Worm (Caenorhabditis elegans) whole organism, early embryonic: ENCODE measurements around the gene ocr-2.

Experiments
- B0310.2 ChIP-seq: sonication (generic microtip); optimal IDR thresholded peaks from 2 replicates; lab custom pipeline; 2016; ENCODE audit warnings: mild to moderate bottlenecking, missing genetic modification characterization, missing compliant biosample characterization
- F13C5.2 ChIP-seq: sonication (generic microtip); optimal IDR thresholded peaks from 2 replicates; lab custom pipeline; 2017; ENCODE audit warnings: mild to moderate bottlenecking, missing genetic modification characterization, inconsistent platforms, missing compliant biosample characterization
- aly-1 ChIP-seq: sonication (generic microtip); optimal IDR thresholded peaks from 2 replicates; lab custom pipeline; 2016; ENCODE audit warnings: missing genetic modification characterization, missing compliant biosample characterization
- ama-1 ChIP-seq: fragments of 150-350 bp; optimal IDR thresholded peaks from 2 replicates; lab custom pipeline; 2014
- ceh-13 ChIP-seq: fragments of 200-800 bp; sonication (Bioruptor generic); optimal IDR thresholded peaks from 2 replicates; lab custom pipeline; 2018; ENCODE audit warnings: mild to moderate bottlenecking, missing genetic modification characterization, missing compliant biosample characterization
- ceh-36 ChIP-seq: sonication (generic microtip); optimal IDR thresholded peaks from 2 replicates; lab custom pipeline; 2016; ENCODE audit warnings: missing genetic modification characterization, inconsistent platforms, missing compliant biosample characterization
- ets-7 ChIP-seq: sonication (generic microtip); optimal IDR thresholded peaks from 2 replicates; lab custom pipeline; 2016; ENCODE audit warnings: missing genotype, missing genetic modification characterization, missing compliant biosample characterization
- flt-1 ChIP-seq: fragments of 200-800 bp; sonication (Bioruptor generic); IDR thresholded peaks from 2 replicates; pipeline ENCODE4 v1.3.6; 2022; ENCODE audit warnings: missing genetic modification characterization, missing compliant biosample characterization
- hmbx-1 ChIP-seq: sonication (generic microtip); optimal IDR thresholded peaks from 2 replicates; lab custom pipeline; 2016; ENCODE audit warnings: mild to moderate bottlenecking, missing genetic modification characterization, missing compliant biosample characterization
- hmg-4 ChIP-seq: fragments of 200-800 bp; sonication (Bioruptor generic); optimal IDR thresholded peaks from 2 replicates; lab custom pipeline; 2018; ENCODE audit warnings: mild to moderate bottlenecking, missing genetic modification characterization, missing compliant biosample characterization
- hnd-1 ChIP-seq: sonication (generic microtip); optimal IDR thresholded peaks from 2 replicates; lab custom pipeline; 2016; ENCODE audit warnings: missing genetic modification characterization, missing compliant biosample characterization
- pes-1 ChIP-seq: fragments of 200-800 bp; sonication (Bioruptor generic); IDR thresholded peaks from 2 replicates; pipeline ENCODE4 v1.3.6; 2022; ENCODE audit warnings: missing genetic modification reagents, missing genetic modification characterization, missing compliant biosample characterization
- scrt-1 ChIP-seq: fragments of 200-800 bp; sonication (Bioruptor generic); IDR thresholded peaks from 2 replicates; pipeline ENCODE4 v1.3.6; 2022; ENCODE audit warnings: missing genetic modification characterization, missing compliant biosample characterization
- sea-1 ChIP-seq: fragments of 200-800 bp; sonication (Bioruptor generic); conservative IDR thresholded peaks from 2 replicates; pipeline ENCODE4 v1.3.6; 2022; ENCODE audit warnings: missing genetic modification characterization, missing compliant biosample characterization
- tbx-11 ChIP-seq: fragments of 200-800 bp; sonication (Bioruptor generic); IDR thresholded peaks from 2 replicates; pipeline ENCODE4 v1.3.6; 2022; ENCODE audit warnings: missing genetic modification characterization, missing compliant biosample characterization
- tbx-37 ChIP-seq: fragments of 200-800 bp; sonication (Bioruptor generic); conservative IDR thresholded peaks from 2 replicates; pipeline ENCODE4 v1.3.6; 2022; ENCODE audit warnings: missing genetic modification reagents, missing genetic modification characterization, missing compliant biosample characterization
- tra-4 ChIP-seq: sonication (generic microtip); optimal IDR thresholded peaks from 2 replicates; lab custom pipeline; 2017; ENCODE audit warnings: missing genetic modification characterization, missing compliant biosample characterization

The ocr-2 gene

DNA sequence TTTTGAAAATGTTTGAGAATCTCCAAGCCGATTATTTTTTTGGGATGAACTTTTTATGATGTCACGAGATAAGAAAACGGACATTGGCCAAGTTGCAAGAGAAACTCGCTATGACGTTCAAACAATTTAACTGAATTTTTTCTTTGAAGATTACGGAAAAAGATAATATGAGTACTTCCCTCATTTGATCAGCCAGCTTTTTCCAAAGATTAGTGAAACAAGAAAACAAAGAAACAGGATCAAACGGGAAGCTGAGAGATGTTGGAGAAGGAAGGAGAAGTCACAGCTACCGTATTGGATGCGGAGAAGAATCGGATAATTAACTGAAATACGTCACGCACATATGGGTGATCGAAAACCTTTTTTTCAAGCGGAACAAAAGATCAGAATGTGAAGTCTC, 34.3 kb upstream of the ocr-2 start:
- TF ChIP-seq flt-1 (GFP tag; lab: Robert Waterston, UW) (no peak), sea-1 (GFP tag; lab: Robert Waterston, UW) (no peak), ama-1 (lab: Kevin White, UChicago) (no peak), ceh-36 (tag; lab: Kevin White, UChicago) (no peak), pes-1 (GFP tag; lab: Robert Waterston, UW) (no peak)

DNA sequence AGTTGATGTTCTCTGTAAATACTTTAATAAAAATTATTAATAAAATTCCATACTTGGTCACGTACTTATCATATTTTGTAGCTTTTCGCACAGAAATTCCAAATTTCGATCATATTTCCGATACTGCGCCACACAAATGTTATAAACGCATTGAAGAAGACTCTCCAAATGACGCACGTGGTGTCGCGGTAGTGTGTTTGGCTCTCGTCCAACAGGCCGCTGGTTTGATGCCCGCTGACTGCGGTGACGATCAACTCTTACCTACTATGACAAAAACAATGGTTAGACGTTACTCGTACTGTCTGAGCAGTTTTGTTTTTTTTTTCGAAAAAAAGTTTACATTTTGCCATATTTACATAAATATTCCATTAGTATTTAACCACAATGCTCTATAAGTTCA, 33.0 kb upstream of the ocr-2 start:
- TF ChIP-seq aly-1 (tag; lab: Kevin White, UChicago) (peak; percentile 91), hmg-4 (GFP tag; lab: Kevin White, UChicago) (no peak), tbx-11 (GFP tag; lab: Robert Waterston, UW) (peak; percentile 96), pes-1 (GFP tag; lab: Robert Waterston, UW) (peak; percentile 97), F13C5.2 (tag; lab: Kevin White, UChicago) (peak; percentile 98), ama-1 (lab: Kevin White, UChicago) (no peak), sea-1 (GFP tag; lab: Robert Waterston, UW) (peak; percentile 95), tra-4 (tag; lab: Kevin White, UChicago) (peak; percentile 91), hmbx-1 (tag; lab: Kevin White, UChicago) (peak; percentile 92), scrt-1 (peak; percentile 96; the same call in 1 of the 2 replicates), ceh-13 (GFP tag; lab: Kevin White, UChicago) (peak; percentile 97), hnd-1 (tag; lab: Kevin White, UChicago) (peak; percentile 93), tbx-37 (GFP tag; lab: Robert Waterston, UW) (peak; percentile 95), ceh-36 (tag; lab: Kevin White, UChicago) (peak; percentile 97), flt-1 (GFP tag; lab: Robert Waterston, UW) (peak; percentile 99), B0310.2 (peak; percentile 97), ets-7 (tag; lab: Kevin White, UChicago) (peak; percentile 81)

DNA sequence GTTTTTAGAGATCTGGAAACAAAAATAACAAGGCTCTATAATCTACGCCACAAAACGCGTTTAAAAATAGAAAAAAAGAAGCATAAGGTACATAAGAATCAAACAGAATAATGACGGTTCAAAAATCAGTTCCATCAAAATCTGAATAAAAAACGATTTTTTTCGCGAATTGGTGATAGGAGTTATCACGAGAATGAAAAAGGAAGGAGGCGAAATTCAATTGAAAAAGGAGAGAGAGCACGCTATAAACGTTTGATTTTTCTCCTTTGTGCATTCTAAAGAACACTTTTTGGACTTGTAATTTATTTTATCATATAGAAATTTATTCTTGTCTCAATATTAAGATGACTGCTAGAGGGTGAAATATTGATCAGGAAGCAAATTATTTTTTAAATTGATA, 31.5 kb upstream of the ocr-2 start:
- TF ChIP-seq hnd-1 (tag; lab: Kevin White, UChicago) (no peak), ceh-13 (GFP tag; lab: Kevin White, UChicago) (no peak)

DNA sequence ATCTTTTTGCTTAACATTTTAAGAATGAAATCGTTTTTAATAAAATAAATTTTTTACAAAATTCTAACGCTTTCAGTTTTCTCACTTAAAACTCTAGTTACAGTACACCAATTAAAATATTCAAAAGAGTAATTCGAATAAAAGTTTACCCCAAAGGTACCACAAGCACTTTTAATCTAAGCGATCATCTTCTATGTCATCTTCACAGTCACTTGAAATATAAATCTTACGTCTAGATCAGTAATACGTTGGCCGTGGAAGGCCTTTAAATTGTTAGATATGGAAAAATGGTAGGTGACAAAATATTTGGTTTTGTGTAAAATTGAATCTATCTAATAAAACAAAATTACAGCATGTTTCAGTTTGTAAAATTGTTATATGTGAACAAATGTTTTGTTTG, 27.5 kb upstream of the ocr-2 start:
- TF ChIP-seq flt-1 (GFP tag; lab: Robert Waterston, UW) = no peak
- no peak for TF ChIP-seq hnd-1 (tag; lab: Kevin White, UChicago)
- TF ChIP-seq ets-7 (tag; lab: Kevin White, UChicago) = no peak

DNA sequence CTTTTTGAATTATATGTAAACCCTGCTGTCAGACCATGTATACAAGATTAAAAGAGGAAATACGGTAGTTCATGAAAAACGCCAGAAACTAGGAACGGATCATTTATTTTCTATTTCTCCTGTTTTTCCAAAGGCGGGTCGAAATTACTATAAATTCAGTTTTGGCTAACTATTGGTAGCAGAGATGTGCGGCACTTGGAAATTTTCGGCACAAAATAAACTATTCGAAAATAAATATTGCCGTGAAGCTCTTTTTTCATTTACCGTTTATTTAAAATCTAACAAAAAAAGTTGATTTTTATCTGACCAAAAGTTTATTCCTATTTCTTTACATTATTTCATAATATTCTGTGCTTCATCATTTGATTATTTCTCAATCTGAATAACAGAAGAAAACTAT, 24.2 kb upstream of the ocr-2 start, which contains the start of gene T09A12.1:
Gene T09A12.1 (plus strand): TSS at position 301 of the 400 bp plus-strand sequence.
- TF ChIP-seq sea-1 (GFP tag; lab: Robert Waterston, UW) (no peak), ama-1 (lab: Kevin White, UChicago) (no peak), hmg-4 (GFP tag; lab: Kevin White, UChicago) (no peak), tbx-37 (GFP tag; lab: Robert Waterston, UW) (no peak), F13C5.2 (tag; lab: Kevin White, UChicago) (no peak), ceh-36 (tag; lab: Kevin White, UChicago) (no peak), hmbx-1 (tag; lab: Kevin White, UChicago) (no peak), tbx-11 (GFP tag; lab: Robert Waterston, UW) (no peak), ets-7 (tag; lab: Kevin White, UChicago) (no peak), aly-1 (tag; lab: Kevin White, UChicago) (no peak), ceh-13 (GFP tag; lab: Kevin White, UChicago) (no peak), pes-1 (GFP tag; lab: Robert Waterston, UW) (no peak), hnd-1 (tag; lab: Kevin White, UChicago) (no peak), tra-4 (tag; lab: Kevin White, UChicago) (no peak), scrt-1 (no peak), B0310.2 (no peak), flt-1 (GFP tag; lab: Robert Waterston, UW) (no peak)

DNA sequence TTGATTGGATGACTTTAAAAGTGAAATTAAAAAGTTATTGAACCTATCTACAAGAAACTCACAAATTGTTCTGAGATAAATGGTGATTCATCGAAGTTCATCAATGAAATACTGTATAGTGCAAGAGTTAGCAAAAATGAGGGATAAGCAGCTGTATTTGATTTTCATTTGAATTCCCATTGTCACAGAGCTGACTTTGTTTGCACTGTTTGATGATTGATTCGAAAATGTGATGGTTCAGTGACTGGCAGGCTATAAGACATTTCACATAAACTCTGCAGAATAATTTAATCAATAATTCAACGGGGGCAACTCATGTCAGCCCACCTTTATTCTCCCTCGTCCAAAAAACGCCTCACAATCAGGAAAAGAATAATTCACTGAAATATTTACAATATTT, 23.7 kb upstream of the ocr-2 start, which contains the start of gene T09A12.8:
Gene T09A12.8 (minus strand): TSS at position 101 of the 400 bp plus-strand sequence.
- TF ChIP-seq ceh-13 (GFP tag; lab: Kevin White, UChicago) (no peak), aly-1 (tag; lab: Kevin White, UChicago) (no peak), ama-1 (lab: Kevin White, UChicago) (no peak), flt-1 (GFP tag; lab: Robert Waterston, UW) (no peak), B0310.2 (no peak)

DNA sequence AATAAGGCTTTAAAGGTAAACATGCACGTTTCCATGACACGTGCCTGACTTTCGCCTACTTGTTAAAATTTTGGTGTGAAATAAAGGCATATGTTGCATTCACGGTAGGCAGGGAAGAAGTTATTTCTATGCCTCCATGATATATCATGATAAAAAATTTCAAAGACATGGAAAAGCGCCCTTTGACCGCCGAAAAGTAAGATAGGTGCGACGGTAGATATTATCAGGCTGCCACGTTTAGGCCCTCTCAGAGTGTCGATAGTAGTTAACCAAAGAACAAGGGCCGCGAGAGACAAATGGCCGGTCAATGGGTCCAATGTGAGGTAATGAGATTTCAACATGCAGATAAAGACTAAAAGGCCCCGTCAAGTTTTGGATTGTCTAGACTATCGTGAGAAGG, 23.3 kb upstream of the ocr-2 start:
- TF ChIP-seq ama-1 (lab: Kevin White, UChicago) (no peak), hnd-1 (tag; lab: Kevin White, UChicago) (no peak), ets-7 (tag; lab: Kevin White, UChicago) (no peak), ceh-13 (GFP tag; lab: Kevin White, UChicago) (no peak)

DNA sequence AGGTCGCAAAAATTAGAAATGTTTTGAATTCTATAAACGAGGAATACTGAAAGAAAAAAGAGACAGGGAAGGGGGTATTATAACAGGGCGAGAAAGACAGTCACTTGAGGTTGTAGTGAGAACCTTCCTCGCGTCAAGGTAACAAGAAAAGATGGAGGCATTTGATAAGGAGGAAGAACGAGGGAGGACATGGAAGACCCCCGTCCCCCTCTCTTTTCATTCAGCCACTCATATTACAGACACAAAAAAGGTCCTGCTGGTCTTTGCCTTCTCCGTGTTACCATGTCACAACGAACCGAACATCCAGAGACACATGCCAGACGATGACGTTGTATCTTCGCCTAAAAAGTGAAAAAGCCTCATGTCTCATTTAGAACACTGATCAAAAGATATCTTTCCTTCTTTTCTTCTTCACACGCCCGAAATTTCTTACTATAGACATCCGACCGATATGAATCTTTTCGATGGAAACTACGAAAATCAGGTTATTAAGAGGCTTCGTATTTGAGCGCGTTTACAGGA, 21.5 kb upstream of the ocr-2 start:
- TF ChIP-seq pes-1 (GFP tag; lab: Robert Waterston, UW) (no peak), sea-1 (GFP tag; lab: Robert Waterston, UW) (no peak), tbx-11 (GFP tag; lab: Robert Waterston, UW) (no peak), hmg-4 (GFP tag; lab: Kevin White, UChicago) (no peak), ets-7 (tag; lab: Kevin White, UChicago) (no peak), ceh-13 (GFP tag; lab: Kevin White, UChicago) (no peak), hnd-1 (tag; lab: Kevin White, UChicago) (no peak), F13C5.2 (tag; lab: Kevin White, UChicago) (no peak), tra-4 (tag; lab: Kevin White, UChicago) (no peak)
